Worm (Caenorhabditis elegans) whole organism, mixed stage, embryonic: ENCODE measurements around the gene phf-15.

ENCODE experiments used
- blmp-1 ChIP-seq: fragments of 150-350 bp; optimal IDR thresholded peaks from 2 replicates; lab custom pipeline; 2014; ENCODE audit warnings: missing biosample characterization, missing genetic modification characterization
- elt-3 ChIP-seq: fragments of 150-350 bp; optimal IDR thresholded peaks from 2 replicates; lab custom pipeline; 2014; ENCODE audit warnings: missing biosample characterization, missing genetic modification characterization
- nhr-237 ChIP-seq: fragments of 150-350 bp; optimal IDR thresholded peaks from 2 replicates; lab custom pipeline; 2014; ENCODE audit warnings: missing biosample characterization, missing genetic modification characterization
- snpc-4 ChIP-seq: fragments of 150-350 bp; optimal IDR thresholded peaks from 2 replicates; lab custom pipeline; 2014; ENCODE audit warnings: missing biosample characterization, missing genetic modification characterization
- unc-62 ChIP-seq: fragments of 150-350 bp; optimal IDR thresholded peaks from 2 replicates; lab custom pipeline; 2014; ENCODE audit warnings: missing biosample characterization, missing genetic modification reagents, missing genetic modification characterization

ce11 chrIII:3323906-3324305 lies 1.3 kb downstream of the phf-15 start:
- no peak for TF ChIP-seq blmp-1 (tag; lab: Kevin White, UChicago)
- peak; percentile 19 for TF ChIP-seq nhr-237
- peak; percentile 10 for TF ChIP-seq unc-62
- TF ChIP-seq snpc-4 (tag; lab: Kevin White, UChicago), result no peak
- no peak for TF ChIP-seq elt-3 (tag; lab: Kevin White, UChicago)
